Fruit fly (Drosophila melanogaster) whole organism, pupa: ENCODE data around the gene CG14551.

Experiments used
- CG12605 ChIP-seq: fragments of 200-800 bp; sonication (Bioruptor generic); IDR thresholded peaks from 2 replicates; pipeline ENCODE4 v1.3.6; 2022; ENCODE audit warnings: missing biosample characterization, missing genetic modification characterization
- CG13204 ChIP-seq: fragments of 200-800 bp; sonication (Bioruptor generic); optimal IDR thresholded peaks from 2 replicates; lab custom pipeline; 2018; ENCODE audit warnings: missing biosample characterization, mild to moderate bottlenecking, missing genetic modification characterization, moderate library complexity
- CG32121 ChIP-seq: fragments of 200-800 bp; sonication (Bioruptor generic); IDR thresholded peaks from 2 replicates; pipeline ENCODE4 v1.3.6; 2022; ENCODE audit warnings: missing biosample characterization, missing genetic modification characterization
- CG34367 ChIP-seq: fragments of 200-800 bp; sonication (Bioruptor generic); optimal IDR thresholded peaks from 2 replicates; lab custom pipeline; 2018; ENCODE audit warnings: missing biosample characterization, mild to moderate bottlenecking, missing genetic modification characterization
- CG8301 ChIP-seq: fragments of 200-800 bp; sonication (Bioruptor generic); optimal IDR thresholded peaks from 2 replicates; lab custom pipeline; 2018; ENCODE audit warnings: missing biosample characterization, mild to moderate bottlenecking, missing genetic modification characterization
- CG9948 ChIP-seq: fragments of 200-800 bp; sonication (Bioruptor generic); optimal IDR thresholded peaks from 2 replicates; lab custom pipeline; 2018; ENCODE audit warnings: missing biosample characterization, mild to moderate bottlenecking, missing genetic modification characterization, moderate library complexity
- fd96Ca ChIP-seq: fragments of 200-800 bp; sonication (Bioruptor generic); IDR thresholded peaks from 3 replicates; pipeline ENCODE4 v1.3.6; 2022; ENCODE audit warnings: missing biosample characterization, missing genetic modification characterization
- gl ChIP-seq: fragments of 200-800 bp; sonication (Bioruptor generic); optimal IDR thresholded peaks from 2 replicates; lab custom pipeline; 2018; ENCODE audit warnings: missing biosample characterization, mild to moderate bottlenecking, missing genetic modification characterization

dm6 chr3R:26037899-26038298 lies 24.9 kb downstream of the CG14551 start:
- no peak for TF ChIP-seq gl (tag; lab: Kevin White, UChicago)
- no peak for TF ChIP-seq CG12605 (GFP tag; lab: Robert Waterston, UW)
- TF ChIP-seq CG34367 (tag; lab: Kevin White, UChicago), result no peak
- TF ChIP-seq CG9948 (tag; lab: Kevin White, UChicago), result no peak
- no peak for TF ChIP-seq CG32121 (GFP tag; lab: Robert Waterston, UW)
- no peak for TF ChIP-seq fd96Ca (GFP tag; lab: Robert Waterston, UW)
- no peak for TF ChIP-seq CG8301 (tag; lab: Kevin White, UChicago)
- no peak for TF ChIP-seq CG13204 (GFP tag; lab: Kevin White, UChicago)
